Fruit fly (Drosophila melanogaster) whole organism, pupa: ENCODE results near the gene btv.

ENCODE experiments used
- CG10348 ChIP-seq: fragments of 200-800 bp; sonication (Bioruptor generic); IDR thresholded peaks from 2 replicates; pipeline ENCODE4 v1.3.6; 2022; ENCODE audit warnings: missing biosample characterization, missing genetic modification characterization
- CG12605 ChIP-seq: fragments of 200-800 bp; sonication (Bioruptor generic); IDR thresholded peaks from 2 replicates; pipeline ENCODE4 v1.3.6; 2022; ENCODE audit warnings: missing biosample characterization, missing genetic modification characterization
- CG13204 ChIP-seq: fragments of 200-800 bp; sonication (Bioruptor generic); optimal IDR thresholded peaks from 2 replicates; lab custom pipeline; 2018; ENCODE audit warnings: missing biosample characterization, mild to moderate bottlenecking, missing genetic modification characterization, moderate library complexity
- CG14655 ChIP-seq: fragments of 200-800 bp; sonication (Bioruptor generic); optimal IDR thresholded peaks from 3 replicates; lab custom pipeline; 2017; ENCODE audit warnings: mild to moderate bottlenecking, missing biosample characterization, missing genetic modification reagents, missing genetic modification characterization
- CG15710 ChIP-seq: fragments of 200-800 bp; sonication (Bioruptor generic); optimal IDR thresholded peaks from 2 replicates; lab custom pipeline; 2018; ENCODE audit warnings: missing biosample characterization, mild to moderate bottlenecking, missing genetic modification characterization, moderate library complexity
- CG17806 ChIP-seq: fragments of 200-800 bp; sonication (Bioruptor generic); optimal IDR thresholded peaks from 2 replicates; lab custom pipeline; 2018; ENCODE audit warnings: missing biosample characterization, mild to moderate bottlenecking, missing genetic modification characterization, moderate library complexity
- CG32121 ChIP-seq: fragments of 200-800 bp; sonication (Bioruptor generic); IDR thresholded peaks from 2 replicates; pipeline ENCODE4 v1.3.6; 2022; ENCODE audit warnings: missing biosample characterization, missing genetic modification characterization
- CG34367 ChIP-seq: fragments of 200-800 bp; sonication (Bioruptor generic); optimal IDR thresholded peaks from 2 replicates; lab custom pipeline; 2018; ENCODE audit warnings: missing biosample characterization, mild to moderate bottlenecking, missing genetic modification characterization
- CG4496 ChIP-seq: fragments of 200-800 bp; sonication (Bioruptor generic); IDR thresholded peaks from 3 replicates; pipeline ENCODE4 v1.3.6; 2022; ENCODE audit warnings: missing biosample characterization, missing genetic modification characterization
- CG8159 ChIP-seq: fragments of 200-800 bp; sonication (Bioruptor generic); optimal IDR thresholded peaks from 3 replicates; lab custom pipeline; 2018; ENCODE audit warnings: missing biosample characterization, mild to moderate bottlenecking, missing genetic modification characterization, moderate library complexity
- CG8301 ChIP-seq: fragments of 200-800 bp; sonication (Bioruptor generic); optimal IDR thresholded peaks from 2 replicates; lab custom pipeline; 2018; ENCODE audit warnings: missing biosample characterization, mild to moderate bottlenecking, missing genetic modification characterization
- CG9948 ChIP-seq: fragments of 200-800 bp; sonication (Bioruptor generic); optimal IDR thresholded peaks from 2 replicates; lab custom pipeline; 2018; ENCODE audit warnings: missing biosample characterization, mild to moderate bottlenecking, missing genetic modification characterization, moderate library complexity
- D1 ChIP-seq: fragments of 200-800 bp; sonication (Bioruptor generic); optimal IDR thresholded peaks from 2 replicates; lab custom pipeline; 2018; ENCODE audit warnings: missing biosample characterization, mild to moderate bottlenecking, missing genetic modification characterization, moderate library complexity
- EcR ChIP-seq: fragments of 200-800 bp; sonication (Bioruptor generic); optimal IDR thresholded peaks from 3 replicates; lab custom pipeline; 2019; ENCODE audit warnings: missing biosample characterization, missing genetic modification characterization, mild to moderate bottlenecking, moderate library complexity, missing genetic modification reagents
- Ets98B ChIP-seq: fragments of 200-800 bp; sonication (Bioruptor generic); IDR thresholded peaks from 2 replicates; pipeline ENCODE4 v1.3.6; 2022; ENCODE audit warnings: missing biosample characterization, missing genetic modification characterization
- Pif1A ChIP-seq: fragments of 200-800 bp; sonication (Bioruptor generic); optimal IDR thresholded peaks from 3 replicates; lab custom pipeline; 2016; ENCODE audit warnings: missing biosample characterization, missing genetic modification characterization
- Pif1B ChIP-seq: fragments of 200-800 bp; sonication (Bioruptor generic); optimal IDR thresholded peaks from 3 replicates; lab custom pipeline; 2016; ENCODE audit warnings: missing biosample characterization, missing genetic modification characterization
- Snoo ChIP-seq: fragments of 200-800 bp; sonication (Bioruptor generic); optimal IDR thresholded peaks from 3 replicates; lab custom pipeline; 2017; ENCODE audit warnings: missing biosample characterization, mild to moderate bottlenecking, missing genetic modification characterization, inconsistent platforms
- fd96Ca ChIP-seq: fragments of 200-800 bp; sonication (Bioruptor generic); IDR thresholded peaks from 3 replicates; pipeline ENCODE4 v1.3.6; 2022; ENCODE audit warnings: missing biosample characterization, missing genetic modification characterization
- gl ChIP-seq: fragments of 200-800 bp; sonication (Bioruptor generic); optimal IDR thresholded peaks from 2 replicates; lab custom pipeline; 2018; ENCODE audit warnings: missing biosample characterization, mild to moderate bottlenecking, missing genetic modification characterization
- rn ChIP-seq: fragments of 200-800 bp; sonication (Bioruptor generic); IDR thresholded peaks from 2 replicates; pipeline ENCODE4 v1.3.6; 2022; ENCODE audit warnings: missing biosample characterization, missing genetic modification characterization

The btv gene

DNA sequence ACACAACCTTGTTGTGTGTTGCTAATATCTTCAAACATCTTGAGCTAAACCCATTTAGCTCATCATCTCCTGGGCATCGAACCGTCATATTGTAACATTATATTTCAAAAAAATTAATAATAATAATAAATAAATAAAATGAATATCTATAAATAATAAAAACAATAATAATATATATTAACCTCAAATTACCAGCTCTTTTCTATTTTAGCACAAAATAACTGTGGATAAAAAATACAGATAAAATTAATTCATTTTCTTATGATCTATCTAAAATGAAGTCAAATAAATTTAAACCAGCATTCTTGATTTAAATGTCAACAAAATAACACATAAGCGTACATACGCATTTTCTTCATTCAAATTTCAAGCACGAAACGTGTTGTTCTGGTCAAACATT lies 24.8 kb upstream of the btv start, which contains the start of gene CG42659:
Gene CG42659 (plus strand): TSS at position 301 of the 400 bp plus-strand sequence.
- TF ChIP-seq rn (GFP tag; lab: Robert Waterston, UW) (no peak), CG34367 (tag; lab: Kevin White, UChicago) (no peak), Snoo (tag; lab: Kevin White, UChicago) (no peak)

DNA sequence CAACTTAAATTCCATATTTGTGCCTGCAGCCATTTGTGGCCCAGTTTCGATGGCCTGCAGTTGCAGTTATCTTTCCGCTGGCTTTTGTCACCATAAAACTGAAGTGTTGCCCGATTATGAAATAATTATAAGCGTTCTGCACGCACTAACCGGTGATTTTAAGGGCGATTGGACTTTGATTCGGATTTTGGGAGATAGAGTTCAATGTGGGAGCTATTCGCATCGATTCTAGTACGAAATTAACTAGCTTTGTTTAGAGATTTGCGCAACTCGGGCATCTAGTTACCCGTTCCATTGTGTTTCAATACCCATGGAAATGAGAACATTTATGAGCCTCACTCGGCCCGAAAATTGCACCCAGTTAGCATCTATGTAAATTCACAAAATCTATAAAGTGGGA lies 24.1 kb upstream of the btv start, which contains the start of gene CG5693:
Gene CG5693 (plus strand): TSS at position 301 of the 400 bp plus-strand sequence.
- TF ChIP-seq CG9948 (no peak), CG15710 (no peak), Snoo (tag; lab: Kevin White, UChicago) (no peak), Ets98B (GFP tag; lab: Robert Waterston, UW) (no peak), CG34367 (tag; lab: Kevin White, UChicago) (no peak)

DNA sequence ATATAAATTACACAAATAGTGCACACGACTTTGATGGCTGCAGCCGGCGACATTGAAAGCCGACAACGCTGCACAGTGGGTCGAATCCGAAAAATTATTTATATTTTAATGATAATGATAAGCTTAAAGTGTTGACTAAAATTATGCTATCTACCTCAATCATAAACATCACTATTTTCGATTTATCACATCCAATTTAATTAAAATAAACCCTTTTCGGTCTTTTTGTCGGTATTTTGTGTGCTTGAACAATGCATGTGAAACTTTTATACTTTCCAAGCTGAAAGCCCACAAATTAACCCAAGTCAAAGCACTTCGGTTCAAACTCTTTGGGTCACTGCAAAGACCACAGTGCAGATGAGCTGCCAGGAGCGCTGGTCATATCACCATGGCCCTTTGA lies 23.2 kb upstream of the btv start:
- peak; percentile 55 for TF ChIP-seq Pif1A (GFP tag; lab: Kevin White, UChicago)
- TF ChIP-seq EcR (GFP tag; lab: Kevin White, UChicago): no peak
- TF ChIP-seq rn (GFP tag; lab: Robert Waterston, UW): no peak; the same call in 1 of the 2 replicates
- TF ChIP-seq CG8301 (tag; lab: Kevin White, UChicago): peak; percentile 80
- TF ChIP-seq CG4496: peak; percentile 39; the same call in 2 of the 3 replicates
- TF ChIP-seq CG12605 (GFP tag; lab: Robert Waterston, UW): no peak
- TF ChIP-seq gl (tag; lab: Kevin White, UChicago): no peak
- TF ChIP-seq Snoo (tag; lab: Kevin White, UChicago): no peak
- TF ChIP-seq CG32121 (GFP tag; lab: Robert Waterston, UW): no peak
- TF ChIP-seq Pif1B (GFP tag; lab: Kevin White, UChicago): peak; percentile 29
- peak; percentile 45; the same call in 1 of the 2 replicates for TF ChIP-seq Ets98B (GFP tag; lab: Robert Waterston, UW)
- peak; percentile 67 for TF ChIP-seq CG9948
- peak; percentile 45 for TF ChIP-seq CG8159 (tag; lab: Kevin White, UChicago)
- TF ChIP-seq CG17806 (tag; lab: Kevin White, UChicago): peak; percentile 49
- TF ChIP-seq CG13204 (GFP tag; lab: Kevin White, UChicago): no peak
- no peak for TF ChIP-seq CG10348 (GFP tag; lab: Robert Waterston, UW)
- no peak for TF ChIP-seq D1 (tag; lab: Kevin White, UChicago)
- TF ChIP-seq fd96Ca: peak; percentile 75
- TF ChIP-seq CG34367 (tag; lab: Kevin White, UChicago): peak; percentile 36
- TF ChIP-seq CG14655 (GFP tag; lab: Kevin White, UChicago): peak; percentile 83
- TF ChIP-seq CG15710: no peak

DNA sequence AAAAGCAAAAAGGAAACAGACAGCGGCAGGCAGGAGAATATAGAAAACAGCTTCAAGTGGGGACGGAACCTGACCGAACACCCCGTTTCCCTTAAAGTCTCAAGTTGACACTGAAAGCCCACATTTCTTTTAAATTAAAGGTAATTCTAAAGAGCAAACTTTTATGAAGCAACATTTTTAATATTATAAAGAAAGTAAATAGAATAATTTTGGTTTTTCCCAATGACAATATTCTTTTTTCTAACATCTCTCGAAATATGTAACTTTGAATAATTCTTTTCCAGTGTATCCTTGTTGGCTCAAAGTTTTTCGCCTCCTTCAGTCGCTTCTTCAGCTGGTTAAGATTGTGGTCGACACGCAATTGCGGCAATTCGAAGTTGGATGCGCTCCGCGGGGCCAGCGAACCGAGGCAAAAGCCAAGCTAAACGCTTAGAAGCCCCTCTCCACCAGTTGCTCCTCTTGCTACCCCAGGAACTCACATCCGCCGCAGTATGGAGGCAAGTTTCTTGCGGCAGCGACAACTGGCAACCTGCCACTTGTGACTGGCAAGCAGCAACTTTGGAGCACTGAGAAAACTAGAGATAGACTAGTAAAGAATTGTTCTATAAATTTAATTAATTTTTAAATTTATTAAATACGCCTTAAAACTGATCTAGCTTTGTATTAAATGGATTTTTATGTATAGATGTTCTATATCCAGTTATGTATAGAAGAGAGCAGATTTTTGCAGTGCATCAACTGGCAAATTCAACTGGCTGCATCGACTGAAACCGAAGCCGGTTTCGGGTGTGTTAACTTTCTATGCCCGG lies 21.0 kb upstream of the btv start:
- TF ChIP-seq CG14655 (GFP tag; lab: Kevin White, UChicago) (peak; percentile 80), rn (GFP tag; lab: Robert Waterston, UW) (peak; percentile 89), CG4496 (peak; percentile 93), CG10348 (GFP tag; lab: Robert Waterston, UW) (peak; percentile 53; the same call in 1 of the 2 replicates), CG8301 (tag; lab: Kevin White, UChicago) (peak; percentile 75), CG15710 (peak; percentile 76), Pif1A (GFP tag; lab: Kevin White, UChicago) (peak; percentile 53), gl (tag; lab: Kevin White, UChicago) (peak; percentile 14), EcR (GFP tag; lab: Kevin White, UChicago) (peak; percentile 23), fd96Ca (peak; percentile 87), D1 (tag; lab: Kevin White, UChicago) (peak; percentile 1), Ets98B (GFP tag; lab: Robert Waterston, UW) (peak; percentile 91), CG8159 (tag; lab: Kevin White, UChicago) (peak; percentile 76), CG13204 (GFP tag; lab: Kevin White, UChicago) (peak; percentile 45), CG34367 (tag; lab: Kevin White, UChicago) (peak; percentile 58), CG9948 (peak; percentile 76), Pif1B (GFP tag; lab: Kevin White, UChicago) (peak; percentile 68), CG17806 (tag; lab: Kevin White, UChicago) (peak; percentile 81), Snoo (tag; lab: Kevin White, UChicago) (peak; percentile 62), CG12605 (GFP tag; lab: Robert Waterston, UW) (peak; percentile 82), CG32121 (GFP tag; lab: Robert Waterston, UW) (peak; percentile 95)

DNA sequence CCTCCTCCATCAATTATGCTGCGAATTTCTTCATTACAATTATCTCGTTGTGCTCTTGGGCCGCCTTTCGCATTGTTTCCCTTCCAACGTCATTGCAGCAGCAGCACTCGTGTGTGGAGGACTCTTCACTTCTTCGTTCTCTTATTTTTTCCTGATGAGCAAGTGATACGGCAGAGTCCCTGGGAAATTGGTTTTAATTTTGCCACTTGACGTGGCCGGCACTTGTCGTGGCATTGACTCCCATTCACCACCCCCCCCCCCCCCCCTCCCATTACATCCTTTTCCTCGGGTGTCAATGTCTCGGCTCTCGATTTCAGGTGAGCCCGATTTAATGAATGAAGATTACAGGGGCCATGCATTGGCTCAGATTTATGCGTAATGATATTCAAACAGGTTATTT lies 19.9 kb upstream of the btv start:
- no peak for TF ChIP-seq CG34367 (tag; lab: Kevin White, UChicago)
- TF ChIP-seq Pif1B (GFP tag; lab: Kevin White, UChicago): no peak
- peak; percentile 69 for TF ChIP-seq EcR (GFP tag; lab: Kevin White, UChicago)
- no peak for TF ChIP-seq Ets98B (GFP tag; lab: Robert Waterston, UW)

DNA sequence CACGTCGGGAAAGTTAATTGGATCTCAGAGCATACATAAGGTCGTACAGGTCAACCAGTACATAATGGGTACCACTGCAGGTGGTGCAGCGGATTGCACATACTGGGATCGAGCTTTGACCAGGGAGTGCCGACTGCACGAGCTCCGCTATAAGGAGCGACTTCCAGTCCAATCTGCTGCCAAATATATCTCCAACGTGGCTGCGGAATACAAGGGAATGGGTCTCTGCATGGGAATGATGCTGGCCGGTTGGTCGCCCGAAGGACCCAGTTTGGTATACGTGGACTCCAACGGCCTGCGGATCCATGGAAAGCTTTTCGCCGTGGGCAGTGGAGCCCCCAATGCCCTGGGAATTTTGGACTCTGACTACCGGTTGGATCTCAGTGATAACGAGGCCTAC lies 8.5 kb upstream of the btv start:
- TF ChIP-seq CG32121 (GFP tag; lab: Robert Waterston, UW) (no peak), D1 (tag; lab: Kevin White, UChicago) (no peak), CG34367 (tag; lab: Kevin White, UChicago) (no peak), CG15710 (no peak), CG9948 (no peak), CG10348 (GFP tag; lab: Robert Waterston, UW) (no peak), CG17806 (tag; lab: Kevin White, UChicago) (no peak)
